Fruit fly (Drosophila melanogaster): ENCODE data around the gene ATPsynE.

The ATPsynE gene

dm6 chr3R:14370199-14370933, 43.6 kb downstream of the ATPsynE start (continued):
- no peak for TF ChIP-seq MTF-1 (GFP tag; optimal IDR thresholded peaks at IDR 0.05; ENCODE audit: borderline replicate concordance)
- TF ChIP-seq cas (GFP tag; IDR thresholded peaks at IDR 0.05), result no peak
- TF ChIP-seq gsb (GFP tag; IDR thresholded peaks at IDR 0.05), result peak; percentile 57
- peak; percentile 11 for TF ChIP-seq salm (tag; optimal IDR thresholded peaks at IDR 0.05)
- TF ChIP-seq kni (GFP tag; optimal IDR thresholded peaks at IDR 0.05), result peak; percentile 49
- no peak for TF ChIP-seq sna (GFP tag; IDR thresholded peaks at IDR 0.05; ENCODE audit: partially characterized antibody)
- peak; percentile 54 for TF ChIP-seq en (GFP tag; optimal IDR thresholded peaks at IDR 0.05)
- TF ChIP-seq pho (GFP tag; optimal IDR thresholded peaks at IDR 0.05), result peak; percentile 75
- TF ChIP-seq GATAe (GFP tag; conservative IDR thresholded peaks at IDR 0.05), result no peak
- peak; percentile 54 for TF ChIP-seq dmrt11E (tag; optimal IDR thresholded peaks at IDR 0.05)
- TF ChIP-seq Rfx (GFP tag; IDR thresholded peaks at IDR 0.05), result peak; percentile 89
- TF ChIP-seq Atf3 (GFP tag; optimal IDR thresholded peaks at IDR 0.05), result peak; percentile 78
- peak; percentile 65 for TF ChIP-seq CHES-1-like (GFP tag; optimal IDR thresholded peaks at IDR 0.05)
- peak; percentile 90 for TF ChIP-seq tgo (GFP tag; IDR thresholded peaks at IDR 0.05)
- peak; percentile 54 for TF ChIP-seq psq (GFP tag; optimal IDR thresholded peaks at IDR 0.05)
- peak; percentile 72 for TF ChIP-seq org-1 (GFP tag; optimal IDR thresholded peaks at IDR 0.05)
- TF ChIP-seq Oaz (GFP tag; IDR thresholded peaks at IDR 0.05), result peak; percentile 70
- peak; percentile 94 for TF ChIP-seq Ets65A (GFP tag)
- TF ChIP-seq HLH54F (GFP tag; optimal IDR thresholded peaks at IDR 0.05), result peak; percentile 62
- peak; percentile 29 for TF ChIP-seq Sry-δ (GFP tag; optimal IDR thresholded peaks at IDR 0.05)
- TF ChIP-seq Sox102F (GFP tag; optimal IDR thresholded peaks at IDR 0.05), result peak; percentile 92
- no peak for TF ChIP-seq CG10543 (GFP tag; optimal IDR thresholded peaks at IDR 0.05)
- TF ChIP-seq CG3726 (GFP tag; IDR thresholded peaks at IDR 0.05), result 0 out of 3 replicates have a peak, but pooled peaks have one; percentile 65
- peak; percentile 78 for TF ChIP-seq lilli (GFP tag; optimal IDR thresholded peaks at IDR 0.05)
- TF ChIP-seq mirr (GFP tag; optimal IDR thresholded peaks at IDR 0.05), result peak; percentile 66
- TF ChIP-seq vfl (GFP tag; optimal IDR thresholded peaks at IDR 0.05), result peak; percentile 72
- no peak for TF ChIP-seq CG8359 (GFP tag; optimal IDR thresholded peaks at IDR 0.05; ENCODE audit: borderline replicate concordance)
- no peak for TF ChIP-seq sc (optimal IDR thresholded peaks at IDR 0.05)
- TF ChIP-seq sc (GFP tag; optimal IDR thresholded peaks at IDR 0.05), result no peak
- peak; percentile 79 for TF ChIP-seq Aef1 (GFP tag; IDR thresholded peaks at IDR 0.05)
- peak; percentile 70 for TF ChIP-seq chn (GFP tag; optimal IDR thresholded peaks at IDR 0.05)
- no peak for TF ChIP-seq Scr (GFP tag; IDR thresholded peaks at IDR 0.05; ENCODE audit: partially characterized antibody)
- TF ChIP-seq Vsx1 (GFP tag; optimal IDR thresholded peaks at IDR 0.05), result peak; percentile 11
- peak; percentile 90 for TF ChIP-seq seq (GFP tag; IDR thresholded peaks at IDR 0.05)
- TF ChIP-seq ken (GFP tag; IDR thresholded peaks at IDR 0.05), result peak; percentile 84
- peak in 1 of 3 experiments; percentile 41 for TF ChIP-seq lola (GFP tag; optimal IDR thresholded peaks at IDR 0.05)
- peak; percentile 44 for TF ChIP-seq CG13296 (GFP tag; optimal IDR thresholded peaks at IDR 0.05)
- peak; percentile 72 for TF ChIP-seq Dip3 (GFP tag; optimal IDR thresholded peaks at IDR 0.05)
- TF ChIP-seq CG11696 (GFP tag; IDR thresholded peaks at IDR 0.05), result peak; percentile 76
- no peak for TF ChIP-seq nerfin-2 (GFP tag; IDR thresholded peaks at IDR 0.05; ENCODE audit: partially characterized antibody)
- peak; percentile 91 for TF ChIP-seq vvl (GFP tag; IDR thresholded peaks at IDR 0.05)
- TF ChIP-seq CG2199 (GFP tag; IDR thresholded peaks at IDR 0.05), result peak; percentile 80
- no peak for TF ChIP-seq stwl (tag; optimal IDR thresholded peaks at IDR 0.05)
- peak; percentile 8 for TF ChIP-seq CG33213 (GFP tag; optimal IDR thresholded peaks at IDR 0.05)
- TF ChIP-seq CG10959 (GFP tag; IDR thresholded peaks at IDR 0.05), result peak; percentile 30; the same call in 1 of the 2 replicates
- TF ChIP-seq CG17829 (tag; optimal IDR thresholded peaks at IDR 0.05), result peak; percentile 66
- no peak for TF ChIP-seq YL-1 (GFP tag; optimal IDR thresholded peaks at IDR 0.05)
- TF ChIP-seq CG7928 (GFP tag; optimal IDR thresholded peaks at IDR 0.05), result no peak
- TF ChIP-seq eve (GFP tag; optimal IDR thresholded peaks at IDR 0.05), result peak in 1 of 2 experiments; percentile 94
- no peak for TF ChIP-seq hbn (GFP tag; IDR thresholded peaks at IDR 0.05; ENCODE audit: partially characterized antibody)
